Fruit fly (Drosophila melanogaster): Measurements from ENCODE around the gene CG33941.

CG33941 gene

DNA sequence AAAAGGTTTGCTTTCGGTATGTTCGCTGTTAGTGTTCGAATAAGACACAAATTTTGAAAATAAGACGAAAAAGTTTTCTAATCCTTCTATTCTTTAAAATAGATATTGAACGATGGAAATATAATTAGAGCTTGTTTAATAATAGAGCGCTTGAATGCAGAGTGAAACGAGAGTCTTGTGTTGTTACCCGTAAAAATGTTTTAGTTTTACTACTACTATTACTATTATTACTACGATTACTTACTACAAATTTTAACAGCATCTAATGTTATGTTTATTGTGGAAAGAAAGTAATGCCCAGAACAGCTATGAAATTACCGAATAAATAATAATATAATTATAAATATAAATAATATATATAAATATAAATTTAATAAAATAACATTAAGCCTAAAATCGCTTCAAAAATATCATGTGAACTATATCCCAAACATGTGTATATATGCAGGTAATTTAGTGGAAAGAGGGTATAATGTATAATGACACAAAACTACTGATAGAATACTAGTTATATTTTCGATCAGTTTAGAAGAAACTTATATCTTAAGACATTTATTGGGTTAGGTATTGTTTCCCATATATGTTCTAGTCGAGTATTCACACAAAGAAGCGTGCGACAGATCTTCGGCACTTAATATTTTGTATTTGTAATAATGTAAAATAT lies at the start of gene CG33941:
CG33941 (plus strand) TSS at position 522 of the 664 bp plus-strand sequence.
- TF ChIP-seq noc (tag; optimal IDR thresholded peaks at IDR 0.05), result no peak

DNA sequence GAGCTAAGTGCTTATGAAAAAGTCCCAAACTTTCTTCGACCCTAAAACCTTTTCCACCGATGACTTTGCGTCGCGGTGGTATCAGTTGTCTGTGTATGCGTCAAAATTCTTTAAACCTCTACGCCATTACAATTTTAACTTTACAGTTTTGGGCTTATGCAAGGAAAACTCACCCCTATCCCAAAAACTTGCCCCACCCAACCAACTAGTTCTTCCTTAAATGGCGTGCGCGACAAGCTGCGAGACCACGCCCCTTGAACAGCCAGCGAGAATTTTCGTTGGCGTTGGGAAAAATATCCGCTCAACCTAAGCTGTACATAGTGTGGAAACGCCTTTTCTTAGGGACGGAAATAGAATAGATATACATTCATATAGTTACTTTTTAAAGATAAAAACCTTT lies 48.6 kb upstream of the CG33941 start:
- no peak for TF ChIP-seq noc (tag; optimal IDR thresholded peaks at IDR 0.05)

dm6 chr4:421025-421424 lies 46.3 kb upstream of the CG33941 start:
- TF ChIP-seq noc (tag; optimal IDR thresholded peaks at IDR 0.05), result no peak

dm6 chr4:421772-422171 lies 45.5 kb upstream of the CG33941 start:
- no peak for TF ChIP-seq noc (tag; optimal IDR thresholded peaks at IDR 0.05)

DNA sequence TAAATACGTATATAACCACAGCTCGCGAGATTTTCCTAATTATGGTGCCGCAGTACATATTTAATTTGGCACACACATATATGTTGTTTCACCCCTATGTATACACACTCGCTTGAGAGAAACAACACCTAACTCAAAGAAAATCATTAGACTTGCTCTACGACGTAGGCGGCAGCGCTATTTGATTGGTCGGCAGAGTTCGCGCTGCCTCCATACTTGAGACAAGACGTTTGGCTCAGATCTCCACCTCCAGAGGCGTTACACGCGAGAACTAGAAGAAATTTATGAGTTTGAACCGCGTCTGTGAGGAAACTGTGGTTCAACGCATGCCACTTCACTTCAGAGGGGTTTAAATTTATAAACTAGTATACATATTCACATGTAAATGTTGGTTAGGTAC lies 44.0 kb upstream of the CG33941 start:
- no peak for TF ChIP-seq noc (tag; optimal IDR thresholded peaks at IDR 0.05)

DNA sequence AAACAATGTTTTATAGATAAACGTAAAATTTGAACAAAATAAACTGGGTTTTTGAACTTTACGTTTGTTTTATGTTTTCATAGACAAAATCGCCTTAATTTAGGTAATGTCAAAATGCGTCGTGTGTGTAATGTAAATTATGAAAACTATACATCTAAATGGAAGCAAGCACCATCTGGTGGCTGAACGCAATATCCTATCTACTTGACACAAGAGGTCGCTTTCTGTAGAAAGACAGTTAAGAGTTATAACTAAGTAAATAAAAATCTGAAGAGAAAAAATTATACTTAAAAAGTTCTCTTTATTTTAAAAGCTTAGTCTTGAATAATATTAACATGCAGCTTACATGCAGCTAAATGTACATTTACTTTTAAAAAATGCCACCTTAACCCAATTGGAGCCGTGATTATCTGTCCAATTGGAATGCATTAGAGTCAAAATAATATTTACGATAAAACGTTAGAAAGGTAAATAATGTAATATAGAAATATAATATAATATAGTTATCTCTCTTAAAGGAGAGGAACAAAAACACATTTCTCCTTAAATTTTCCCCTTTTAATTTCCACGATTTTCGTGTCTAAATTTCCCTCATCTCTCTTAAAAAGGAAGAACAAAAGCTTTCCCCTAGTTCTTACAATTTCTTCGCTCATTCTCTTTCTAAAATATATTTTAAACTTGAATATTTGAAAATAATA lies 42.5 kb upstream of the CG33941 start:
- no peak for TF ChIP-seq noc (tag; optimal IDR thresholded peaks at IDR 0.05)

- TF ChIP-seq noc (tag; optimal IDR thresholded peaks at IDR 0.05), result no peak
These were observed 39.0 kb upstream of the CG33941 start for dm6 chr4:428256-428655.

DNA sequence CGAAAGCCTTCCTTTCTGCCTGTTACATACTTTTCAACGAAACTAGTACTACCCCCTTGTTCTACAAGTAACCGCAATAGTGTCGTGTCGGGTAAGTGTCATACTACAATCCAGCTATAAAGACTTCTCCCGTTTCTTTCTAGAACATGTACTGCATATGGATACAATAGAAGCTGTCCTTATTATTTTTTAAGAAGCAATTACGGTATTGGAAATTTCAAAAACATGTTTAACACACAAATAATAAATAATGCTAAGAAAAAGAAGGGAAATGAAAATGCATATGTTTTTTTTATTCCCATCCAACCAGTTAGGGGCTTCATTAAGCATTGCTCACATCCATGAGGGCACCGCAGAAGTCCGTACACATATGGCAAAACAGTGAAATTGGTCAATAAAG lies 37.8 kb upstream of the CG33941 start:
- no peak for TF ChIP-seq noc (tag; optimal IDR thresholded peaks at IDR 0.05)

- TF ChIP-seq noc (tag; optimal IDR thresholded peaks at IDR 0.05), result no peak
These were observed 32.9 kb upstream of the CG33941 start for dm6 chr4:434355-434754.

DNA sequence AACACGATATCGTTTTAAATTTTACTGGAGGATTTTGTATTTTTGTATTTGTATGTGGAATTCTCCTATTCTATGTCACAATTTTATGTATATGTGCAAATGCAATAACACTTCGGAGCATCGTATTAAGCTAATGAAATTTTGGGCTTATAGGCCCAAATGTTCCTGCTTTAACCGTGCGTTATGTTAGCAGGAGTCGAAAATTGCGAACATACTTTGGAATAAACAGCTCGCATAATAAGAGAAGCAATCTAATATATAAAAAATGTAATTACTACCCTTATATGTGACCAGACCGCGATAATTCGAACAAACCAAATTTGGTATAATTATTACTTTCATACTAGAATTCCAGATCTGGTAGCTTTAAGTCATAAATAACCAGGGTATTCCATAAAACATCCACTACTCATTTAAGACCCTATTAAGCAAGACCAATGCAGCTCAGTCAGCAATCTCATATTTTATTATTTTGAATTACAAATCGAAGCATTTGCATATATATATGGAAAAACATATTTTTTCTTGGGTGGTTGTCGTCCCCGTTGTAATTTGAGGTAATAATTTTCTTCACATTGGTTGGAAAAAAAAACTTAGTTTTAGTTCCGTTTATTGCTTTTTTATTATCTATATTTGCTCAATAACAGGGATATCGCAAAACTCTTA lies 23.6 kb upstream of the CG33941 start, which contains the start of gene lgs:
lgs (minus strand) TSS at position 320 of the 666 bp plus-strand sequence.
- TF ChIP-seq noc (tag; optimal IDR thresholded peaks at IDR 0.05), result no peak

- no peak for TF ChIP-seq noc (tag; optimal IDR thresholded peaks at IDR 0.05)
These were observed 22.1 kb upstream of the CG33941 start, which contains the start of gene CaMKI for dm6 chr4:445113-445718. TSS of gene CaMKI (plus strand) at chr4:445504.

DNA sequence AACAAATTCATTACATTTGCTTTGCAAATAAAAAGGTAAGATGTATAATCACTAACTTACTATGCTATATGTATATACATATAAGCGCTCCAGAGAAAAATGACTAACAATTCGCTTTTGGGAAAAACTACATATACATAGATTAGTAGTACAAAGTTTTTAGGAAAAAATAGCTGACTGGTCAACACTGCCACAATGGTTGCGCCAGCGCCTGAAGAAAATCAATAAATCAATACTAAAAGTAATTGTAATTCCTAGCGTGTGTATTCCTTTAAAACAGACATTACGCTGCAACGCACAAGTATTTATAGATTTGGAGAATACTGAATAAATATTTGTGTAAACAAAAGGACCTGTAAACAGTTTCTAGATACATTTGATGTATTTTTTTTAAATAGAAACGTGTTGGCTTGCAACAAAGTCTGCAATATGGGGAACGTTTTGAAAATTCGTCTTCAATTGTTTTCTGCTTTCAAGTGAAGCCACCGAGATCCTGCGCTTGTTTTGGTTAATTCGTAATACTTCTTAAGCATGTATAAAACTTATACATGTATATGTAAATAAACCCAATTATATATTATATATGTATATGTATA lies 21.3 kb upstream of the CG33941 start:
- TF ChIP-seq noc (tag; optimal IDR thresholded peaks at IDR 0.05), result no peak

DNA sequence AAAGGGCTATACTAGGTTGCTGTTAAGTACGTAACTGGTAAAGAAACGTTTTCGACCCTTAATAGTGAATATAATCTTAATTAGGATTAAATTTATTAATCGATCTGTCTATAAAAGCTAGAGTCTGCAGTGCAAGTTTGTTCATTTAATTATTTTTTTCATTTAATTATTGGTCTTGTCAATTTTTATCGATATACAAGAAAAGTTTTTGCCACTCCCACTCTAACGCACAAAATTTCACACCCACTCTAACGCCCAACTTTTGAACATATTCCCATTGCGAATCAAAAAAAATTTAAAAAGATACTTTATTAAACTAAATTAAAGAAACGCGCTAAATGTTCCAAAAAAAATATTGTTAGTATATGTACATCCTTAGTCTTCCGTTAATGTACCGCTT lies 19.2 kb upstream of the CG33941 start:
- no peak for TF ChIP-seq noc (tag; optimal IDR thresholded peaks at IDR 0.05)

- no peak for TF ChIP-seq noc (tag; optimal IDR thresholded peaks at IDR 0.05)
These were observed 18.3 kb upstream of the CG33941 start for dm6 chr4:448993-449392.

DNA sequence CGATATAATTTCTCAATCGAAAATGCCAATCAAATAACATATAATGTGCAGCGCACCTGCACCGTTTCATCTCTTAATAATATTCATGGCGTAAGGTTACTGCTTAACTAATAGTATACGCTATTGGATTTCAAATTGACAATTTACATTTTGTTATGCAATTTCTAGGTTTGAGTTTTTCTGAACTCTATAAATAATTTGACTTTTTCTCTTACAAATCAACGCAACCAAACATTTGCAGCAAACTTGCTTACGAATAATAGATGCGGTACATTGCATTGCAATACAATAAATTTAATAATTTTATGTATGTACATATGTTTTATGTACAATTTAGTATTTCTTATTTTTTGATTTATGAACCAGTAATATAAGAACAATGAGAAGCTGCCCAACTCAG lies 14.0 kb upstream of the CG33941 start:
- TF ChIP-seq noc (tag; optimal IDR thresholded peaks at IDR 0.05), result no peak

dm6 chr4:458608-459007 lies 8.7 kb upstream of the CG33941 start:
- no peak for TF ChIP-seq noc (tag; optimal IDR thresholded peaks at IDR 0.05)

Data from whole organism, larva.